Fruit fly (Drosophila melanogaster): ENCODE results near the gene CanA1.
A peak's percentile ranks its signal among the peaks of the same experiment; 100 is the strongest.

Gene CanA1

dm6 chr3R:31019662-31020061 lies 19.5 kb upstream of the CanA1 start (continued):
- TF ChIP-seq CG8290 (GFP tag; optimal IDR thresholded peaks at IDR 0.05): no peak
- TF ChIP-seq CG8290 (tag; optimal IDR thresholded peaks at IDR 0.05): no peak
- no peak for TF ChIP-seq NFAT (GFP tag; IDR thresholded peaks at IDR 0.05)
- TF ChIP-seq pnt (GFP tag; optimal IDR thresholded peaks at IDR 0.05): no peak
- TF ChIP-seq Six4 (GFP tag; optimal IDR thresholded peaks at IDR 0.05): no peak
- TF ChIP-seq gsb (GFP tag; IDR thresholded peaks at IDR 0.05): no peak
- no peak for TF ChIP-seq danr (GFP tag; IDR thresholded peaks at IDR 0.05)
- peak; percentile 52; the same call in 1 of the 2 replicates for TF ChIP-seq CG14441 (GFP tag; IDR thresholded peaks at IDR 0.05)
- TF ChIP-seq zfh1 (GFP tag; IDR thresholded peaks at IDR 0.05): 0 out of 3 replicates have a peak, but pooled peaks have one; percentile 21
- TF ChIP-seq gcm (GFP tag; optimal IDR thresholded peaks at IDR 0.05): no peak
- TF ChIP-seq E2f1 (GFP tag; IDR thresholded peaks at IDR 0.05): no peak
- TF ChIP-seq CG2202 (tag; optimal IDR thresholded peaks at IDR 0.05): no peak
- TF ChIP-seq Eip74EF (GFP tag; optimal IDR thresholded peaks at IDR 0.05): no peak
- TF ChIP-seq ERR (GFP tag; optimal IDR thresholded peaks at IDR 0.05): no peak
- TF ChIP-seq CG16863 (GFP tag; optimal IDR thresholded peaks at IDR 0.05): no peak
- no peak for TF ChIP-seq Rx (GFP tag; IDR thresholded peaks at IDR 0.05)
- TF ChIP-seq CG33557 (GFP tag; optimal IDR thresholded peaks at IDR 0.05): no peak
- no peak for TF ChIP-seq ro (GFP tag; IDR thresholded peaks at IDR 0.05)
- no peak for TF ChIP-seq Bteb2 (GFP tag; optimal IDR thresholded peaks at IDR 0.05)
- peak; percentile 32; the same call in 1 of the 2 replicates for TF ChIP-seq Ada2b (GFP tag; IDR thresholded peaks at IDR 0.05)
- no peak for TF ChIP-seq CG2875 (GFP tag; optimal IDR thresholded peaks at IDR 0.05)
- TF ChIP-seq maf-S (GFP tag; optimal IDR thresholded peaks at IDR 0.05): no peak
- TF ChIP-seq NfI (GFP tag; optimal IDR thresholded peaks at IDR 0.05): no peak
- TF ChIP-seq sc (optimal IDR thresholded peaks at IDR 0.05): no peak
- TF ChIP-seq sc (GFP tag; optimal IDR thresholded peaks at IDR 0.05): no peak
- no peak for TF ChIP-seq salm (tag; optimal IDR thresholded peaks at IDR 0.05)
- TF ChIP-seq CG31388 (GFP tag; optimal IDR thresholded peaks at IDR 0.05): no peak
- peak; percentile 51 for TF ChIP-seq CG2678 (tag; optimal IDR thresholded peaks at IDR 0.05)
- no peak for TF ChIP-seq luna (GFP tag; optimal IDR thresholded peaks at IDR 0.05)
- no peak for TF ChIP-seq CG2116 (GFP tag; optimal IDR thresholded peaks at IDR 0.05)
- TF ChIP-seq CG18476 (GFP tag; optimal IDR thresholded peaks at IDR 0.05): no peak
- TF ChIP-seq CG10979 (tag; optimal IDR thresholded peaks at IDR 0.05): no peak
- no peak for TF ChIP-seq CG5953 (GFP tag; IDR thresholded peaks at IDR 0.05)
- TF ChIP-seq peb (GFP tag; IDR thresholded peaks at IDR 0.05): no peak; the same call in 1 of the 2 replicates
- TF ChIP-seq BEAF-32 (GFP tag; optimal IDR thresholded peaks at IDR 0.05): no peak
- no peak; the same call in 1 of the 2 replicates for TF ChIP-seq klu (GFP tag; IDR thresholded peaks at IDR 0.05)

dm6 chr3R:31020762-31021161 lies 18.4 kb upstream of the CanA1 start:
- TF ChIP-seq salm (tag; optimal IDR thresholded peaks at IDR 0.05) (no peak), Optix (GFP tag; IDR thresholded peaks at IDR 0.05) (no peak), CG3065 (GFP tag; optimal IDR thresholded peaks at IDR 0.05) (no peak), Antp (GFP tag; optimal IDR thresholded peaks at IDR 0.05) (no peak), CG1647 (GFP tag; optimal IDR thresholded peaks at IDR 0.05) (no peak), Camta (GFP tag; optimal IDR thresholded peaks at IDR 0.05) (no peak), slp2 (GFP tag; optimal IDR thresholded peaks at IDR 0.05) (no peak), CG11085 (GFP tag; IDR thresholded peaks at IDR 0.05) (no peak), CG34376 (GFP tag; optimal IDR thresholded peaks at IDR 0.05) (peak; percentile 27), CG17385 (GFP tag; optimal IDR thresholded peaks at IDR 0.05) (no peak), zen (tag; optimal IDR thresholded peaks at IDR 0.05) (no peak), mld (GFP tag; IDR thresholded peaks at IDR 0.05; ENCODE audit: partially characterized antibody) (no peak), repo (GFP tag; optimal IDR thresholded peaks at IDR 0.05) (no peak), CG18011 (GFP tag; optimal IDR thresholded peaks at IDR 0.05) (no peak), lab (GFP tag; optimal IDR thresholded peaks at IDR 0.05) (no peak), bcd (GFP tag; optimal IDR thresholded peaks at IDR 0.05) (no peak), sug (tag; optimal IDR thresholded peaks at IDR 0.05) (peak; percentile 27), chinmo (GFP tag; IDR thresholded peaks at IDR 0.05; ENCODE audit: partially characterized antibody) (0 out of 4 replicates have a peak, but pooled peaks have one; percentile 23), fd102C (GFP tag; optimal IDR thresholded peaks at IDR 0.05) (no peak)

All from whole organism, embryonic.